Worm (Caenorhabditis elegans) whole organism, L3 larva: ENCODE data around the gene C52E2.4.
"Not testable (repeated sequence)": the region's sequence is repeated elsewhere in the genome, so short reads cannot be mapped to it uniquely, and the experiment has no call there.

Source experiments
- aly-2 ChIP-seq: fragments of 150-350 bp; optimal IDR thresholded peaks from 2 replicates; lab custom pipeline; 2014; ENCODE audit warnings: missing biosample characterization, missing genetic modification characterization
- elt-3 ChIP-seq, 3 experiments: fragments of 150-350 bp in 1 of 3; sonication (generic microtip) in 2 of 3; optimal IDR thresholded peaks; 2 replicates in 2 of 3; 4 replicates in 1 of 3; lab custom pipeline; 2014 to 2017; ENCODE audit warnings: missing biosample characterization in 3 of 3, missing genetic modification characterization in 3 of 3
- jun-1 ChIP-seq: fragments of 150-350 bp; optimal IDR thresholded peaks from 2 replicates; lab custom pipeline; 2014; ENCODE audit warnings: missing biosample characterization, missing genetic modification reagents, missing genetic modification characterization
- lin-15B ChIP-seq: fragments of 150-350 bp; optimal IDR thresholded peaks from 2 replicates; lab custom pipeline; 2014; ENCODE audit warnings: missing biosample characterization, missing genetic modification characterization
- nhr-25 ChIP-seq: sonication (generic microtip); optimal IDR thresholded peaks from 2 replicates; lab custom pipeline; 2017; ENCODE audit warnings: missing biosample characterization, missing genetic modification characterization
- nhr-28 ChIP-seq: fragments of 150-350 bp; optimal IDR thresholded peaks from 2 replicates; lab custom pipeline; 2014; ENCODE audit warnings: missing biosample characterization, missing genetic modification characterization
- snpc-4 ChIP-seq: fragments of 150-350 bp; optimal IDR thresholded peaks from 2 replicates; lab custom pipeline; 2014; ENCODE audit warnings: missing biosample characterization, missing genetic modification characterization

ce11 chrII:1824329-1824728 lies 18.6 kb upstream of the C52E2.4 start, which contains the start of gene math-41:
- TF ChIP-seq snpc-4 (tag; lab: Kevin White, UChicago); nhr-28 (tag; lab: Kevin White, UChicago); jun-1; nhr-25 (tag; lab: Kevin White, UChicago); aly-2 (tag; lab: Kevin White, UChicago); lin-15B (tag; lab: Kevin White, UChicago); elt-3 (tag; optimal IDR thresholded peaks at IDR 0.05; lab: Kevin White, UChicago): not testable (repeated sequence)
